Worm (Caenorhabditis elegans) whole organism, L4 larva: ENCODE data around the gene K09E2.2.

ENCODE experiments used
- F26F4.8 ChIP-seq: fragments of 200-800 bp; sonication (Bioruptor generic); conservative IDR thresholded peaks from 2 replicates; pipeline ENCODE4 v1.3.6; 2022; ENCODE audit warnings: missing genetic modification characterization, missing compliant biosample characterization
- attf-4 ChIP-seq: sonication (generic microtip); optimal IDR thresholded peaks from 3 replicates; lab custom pipeline; 2017; ENCODE audit warnings: missing biosample characterization, missing genetic modification characterization
- ces-1 ChIP-seq: fragments of 150-350 bp; sonication (generic microtip); optimal IDR thresholded peaks from 4 replicates; lab custom pipeline; 2014; ENCODE audit warnings: missing biosample characterization, missing genetic modification reagents, missing genetic modification characterization
- daf-16 ChIP-seq, 3 experiments: sonication (generic microtip); optimal IDR thresholded peaks; 2 replicates each; lab custom pipeline; 2016 to 2017; ENCODE audit warnings: missing genetic modification characterization in 3 of 3, missing genetic modification reagents in 3 of 3, mild to moderate bottlenecking in 2 of 3, missing compliant biosample characterization in 2 of 3, missing biosample characterization in 1 of 3, moderate library complexity in 1 of 3
- dve-1 ChIP-seq: sonication (generic microtip); optimal IDR thresholded peaks from 2 replicates; lab custom pipeline; 2017; ENCODE audit warnings: antibody characterized with exemption, mild to moderate bottlenecking, missing genetic modification characterization, missing compliant biosample characterization; ENCODE audit not compliant: insufficient read depth
- fkh-10 ChIP-seq: fragments of 150-350 bp; optimal IDR thresholded peaks from 2 replicates; lab custom pipeline; 2014; ENCODE audit warnings: missing biosample characterization, missing genetic modification reagents, missing genetic modification characterization
- mdl-1 ChIP-seq, 2 experiments: fragments of 150-350 bp in 1 of 2; sonication (generic microtip) in 1 of 2; optimal IDR thresholded peaks; 2 replicates each; lab custom pipeline; 2014 to 2017; ENCODE audit warnings: missing biosample characterization in 2 of 2, missing genetic modification characterization in 2 of 2
- mxl-2 ChIP-seq: fragments of 200-800 bp; sonication (Bioruptor generic); conservative IDR thresholded peaks from 2 replicates; pipeline ENCODE4 v1.3.6; 2022; ENCODE audit warnings: missing genetic modification reagents, missing genetic modification characterization, missing compliant biosample characterization
- nhr-237 ChIP-seq: sonication (generic microtip); optimal IDR thresholded peaks from 2 replicates; lab custom pipeline; 2017; ENCODE audit warnings: missing biosample characterization, missing genetic modification characterization
- unc-130 ChIP-seq: sonication (generic microtip); optimal IDR thresholded peaks from 2 replicates; lab custom pipeline; 2016; ENCODE audit warnings: missing genetic modification reagents, missing genetic modification characterization, missing compliant biosample characterization
- zag-1 ChIP-seq: fragments of 150-350 bp; optimal IDR thresholded peaks from 2 replicates; lab custom pipeline; 2014; ENCODE audit warnings: missing biosample characterization, missing genetic modification characterization
- ztf-11 ChIP-seq: fragments of 150-350 bp; optimal IDR thresholded peaks from 2 replicates; lab custom pipeline; 2014; ENCODE audit warnings: missing biosample characterization, missing genetic modification characterization

- TF ChIP-seq mxl-2 (GFP tag; lab: Robert Waterston, UW) (no peak), ces-1 (no peak), daf-16 (GFP tag; optimal IDR thresholded peaks at IDR 0.05; lab: Kevin White, UChicago) (no peak), daf-16 (tag; optimal IDR thresholded peaks at IDR 0.05; lab: Kevin White, UChicago) (no peak), attf-4 (tag; lab: Kevin White, UChicago) (no peak), unc-130 (GFP tag; lab: Kevin White, UChicago) (no peak), mdl-1 (tag; optimal IDR thresholded peaks at IDR 0.05; lab: Kevin White, UChicago) (no peak), zag-1 (tag; lab: Kevin White, UChicago) (no peak), F26F4.8 (GFP tag; lab: Robert Waterston, UW) (no peak), ztf-11 (tag; lab: Kevin White, UChicago) (no peak), nhr-237 (tag; lab: Kevin White, UChicago) (no peak), dve-1 (no peak), fkh-10 (GFP tag; lab: Kevin White, UChicago) (no peak)
These were observed 16.8 kb upstream of the K09E2.2 start for ce11 chrX:8656019-8656418.
